Worm (Caenorhabditis elegans) whole organism, late embryonic: Measurements from ENCODE around the gene F28B12.1.
A peak's percentile ranks its signal among the peaks of the same experiment; 100 is the strongest.

Experiments
- C38D4.7 ChIP-seq: fragments of 200-800 bp; sonication (Bioruptor generic); optimal IDR thresholded peaks from 2 replicates; lab custom pipeline; 2018; ENCODE audit warnings: mild to moderate bottlenecking, missing genetic modification characterization, moderate library complexity, missing compliant biosample characterization
- F13H6.1 ChIP-seq: sonication (generic microtip); optimal IDR thresholded peaks from 2 replicates; lab custom pipeline; 2016; ENCODE audit warnings: missing genetic modification characterization, missing compliant biosample characterization
- T23F11.4 ChIP-seq: fragments of 200-800 bp; sonication (Bioruptor generic); optimal IDR thresholded peaks from 2 replicates; lab custom pipeline; 2018; ENCODE audit warnings: mild to moderate bottlenecking, missing genetic modification characterization, missing compliant biosample characterization
- Y22D7AL.16 ChIP-seq: sonication (generic microtip); optimal IDR thresholded peaks from 2 replicates; lab custom pipeline; 2016; ENCODE audit warnings: missing genetic modification characterization, missing compliant biosample characterization
- ahr-1 ChIP-seq: sonication (generic microtip); optimal IDR thresholded peaks from 2 replicates; lab custom pipeline; 2016; ENCODE audit warnings: missing genetic modification characterization, missing compliant biosample characterization
- ceh-14 ChIP-seq: sonication (generic microtip); optimal IDR thresholded peaks from 2 replicates; lab custom pipeline; 2016; ENCODE audit warnings: missing genotype, missing genetic modification characterization, missing compliant biosample characterization
- ceh-22 ChIP-seq: sonication (generic microtip); optimal IDR thresholded peaks from 2 replicates; lab custom pipeline; 2017; ENCODE audit warnings: missing biosample characterization, missing genetic modification characterization
- ceh-30 ChIP-seq: fragments of 150-350 bp; optimal IDR thresholded peaks from 2 replicates; lab custom pipeline; 2014; ENCODE audit warnings: missing biosample characterization, missing genetic modification characterization
- ceh-31 ChIP-seq: sonication (generic microtip); optimal IDR thresholded peaks from 2 replicates; lab custom pipeline; 2016; ENCODE audit warnings: missing genetic modification characterization, missing compliant biosample characterization
- ceh-34 ChIP-seq: sonication (generic microtip); optimal IDR thresholded peaks from 2 replicates; lab custom pipeline; 2016; ENCODE audit warnings: mild to moderate bottlenecking, missing genetic modification characterization, missing compliant biosample characterization
- ceh-45 ChIP-seq: fragments of 200-800 bp; sonication (Bioruptor generic); IDR thresholded peaks from 2 replicates; pipeline ENCODE4 v1.3.6; 2022; ENCODE audit warnings: missing genetic modification reagents, missing genetic modification characterization, missing compliant biosample characterization
- ceh-48 ChIP-seq: sonication (generic microtip); optimal IDR thresholded peaks from 2 replicates; lab custom pipeline; 2016; ENCODE audit warnings: missing genetic modification characterization, inconsistent platforms, missing compliant biosample characterization
- ceh-6 ChIP-seq: fragments of 200-800 bp; sonication (Bioruptor generic); optimal IDR thresholded peaks from 2 replicates; lab custom pipeline; 2018; ENCODE audit warnings: mild to moderate bottlenecking, missing genetic modification characterization, missing compliant biosample characterization
- ceh-9 ChIP-seq: sonication (generic microtip); optimal IDR thresholded peaks from 2 replicates; lab custom pipeline; 2016; ENCODE audit warnings: mild to moderate bottlenecking, missing genetic modification characterization, inconsistent platforms, missing compliant biosample characterization
- che-1 ChIP-seq: sonication (generic microtip); optimal IDR thresholded peaks from 2 replicates; lab custom pipeline; 2016; ENCODE audit warnings: mild to moderate bottlenecking, missing genetic modification characterization, missing compliant biosample characterization
- dmd-4 ChIP-seq: sonication (generic microtip); optimal IDR thresholded peaks from 2 replicates; lab custom pipeline; 2016; ENCODE audit warnings: borderline replicate concordance, missing genetic modification characterization, missing compliant biosample characterization
- elt-2 ChIP-seq: sonication (generic microtip); optimal IDR thresholded peaks from 2 replicates; lab custom pipeline; 2016; ENCODE audit warnings: missing genetic modification reagents, missing genetic modification characterization, missing compliant biosample characterization
- elt-4 ChIP-seq: sonication (generic microtip); optimal IDR thresholded peaks from 2 replicates; lab custom pipeline; 2016; ENCODE audit warnings: missing genetic modification characterization, missing compliant biosample characterization
- eyg-1 ChIP-seq: sonication (generic microtip); optimal IDR thresholded peaks from 2 replicates; lab custom pipeline; 2016; ENCODE audit warnings: missing genotype, missing genetic modification characterization, missing compliant biosample characterization
- fkh-10 ChIP-seq: fragments of 150-350 bp; optimal IDR thresholded peaks from 2 replicates; lab custom pipeline; 2014; ENCODE audit warnings: missing biosample characterization, missing genetic modification reagents, missing genetic modification characterization
- fkh-6 ChIP-seq: sonication (generic microtip); optimal IDR thresholded peaks from 2 replicates; lab custom pipeline; 2016; ENCODE audit warnings: missing genetic modification characterization, missing compliant biosample characterization
- gmeb-2 ChIP-seq: sonication (generic microtip); optimal IDR thresholded peaks from 2 replicates; lab custom pipeline; 2016; ENCODE audit warnings: missing genetic modification characterization, inconsistent platforms, missing compliant biosample characterization
- hlh-15 ChIP-seq: sonication (generic microtip); optimal IDR thresholded peaks from 2 replicates; lab custom pipeline; 2016; ENCODE audit warnings: missing genetic modification characterization, missing compliant biosample characterization
- hlh-6 ChIP-seq: sonication (generic microtip); optimal IDR thresholded peaks from 2 replicates; lab custom pipeline; 2016; ENCODE audit warnings: missing genotype, missing genetic modification characterization, missing compliant biosample characterization
- hlh-8 ChIP-seq: sonication (generic microtip); optimal IDR thresholded peaks from 2 replicates; lab custom pipeline; 2016; ENCODE audit warnings: missing genotype, missing genetic modification characterization, missing compliant biosample characterization
- lim-6 ChIP-seq: sonication (generic microtip); optimal IDR thresholded peaks from 2 replicates; lab custom pipeline; 2016; ENCODE audit warnings: missing genetic modification characterization, missing compliant biosample characterization
- lin-11 ChIP-seq: fragments of 200-800 bp; sonication (Bioruptor generic); optimal IDR thresholded peaks from 2 replicates; lab custom pipeline; 2018; ENCODE audit warnings: mild to moderate bottlenecking, missing genetic modification characterization, missing compliant biosample characterization
- madf-2 ChIP-seq: sonication (generic microtip); optimal IDR thresholded peaks from 2 replicates; lab custom pipeline; 2017; ENCODE audit warnings: missing genetic modification characterization, missing compliant biosample characterization
- mec-3 ChIP-seq: sonication (generic microtip); optimal IDR thresholded peaks from 2 replicates; lab custom pipeline; 2016; ENCODE audit warnings: borderline replicate concordance, missing genetic modification characterization, missing compliant biosample characterization
- nhr-232 ChIP-seq: sonication (generic microtip); optimal IDR thresholded peaks from 2 replicates; lab custom pipeline; 2016; ENCODE audit warnings: missing genetic modification characterization, missing compliant biosample characterization
- npax-4 ChIP-seq: sonication (generic microtip); optimal IDR thresholded peaks from 2 replicates; lab custom pipeline; 2016; ENCODE audit warnings: missing genetic modification characterization, missing compliant biosample characterization
- pat-9 ChIP-seq: fragments of 200-800 bp; sonication (Bioruptor generic); optimal IDR thresholded peaks from 2 replicates; lab custom pipeline; 2018; ENCODE audit warnings: mild to moderate bottlenecking, missing genetic modification characterization, moderate library complexity, missing compliant biosample characterization
- pqm-1 ChIP-seq: sonication (generic microtip); optimal IDR thresholded peaks from 2 replicates; lab custom pipeline; 2016; ENCODE audit warnings: missing genetic modification characterization, missing compliant biosample characterization
- pros-1 ChIP-seq: fragments of 150-350 bp; optimal IDR thresholded peaks from 2 replicates; lab custom pipeline; 2014; ENCODE audit warnings: missing biosample characterization, missing genetic modification reagents, missing genetic modification characterization
- ref-2 ChIP-seq: sonication (generic microtip); optimal IDR thresholded peaks from 2 replicates; lab custom pipeline; 2016; ENCODE audit warnings: missing genetic modification characterization, missing compliant biosample characterization
- sox-4 ChIP-seq: sonication (generic microtip); optimal IDR thresholded peaks from 2 replicates; lab custom pipeline; 2017; ENCODE audit warnings: mild to moderate bottlenecking, missing genetic modification characterization, inconsistent platforms, missing compliant biosample characterization
- tbx-2 ChIP-seq: sonication (generic microtip); optimal IDR thresholded peaks from 2 replicates; lab custom pipeline; 2016; ENCODE audit warnings: missing genetic modification characterization, missing compliant biosample characterization
- tbx-7 ChIP-seq: sonication (generic microtip); optimal IDR thresholded peaks from 2 replicates; lab custom pipeline; 2016; ENCODE audit warnings: missing genotype, missing genetic modification characterization, missing compliant biosample characterization
- ttx-3 ChIP-seq: sonication (generic microtip); optimal IDR thresholded peaks from 2 replicates; lab custom pipeline; 2016; ENCODE audit warnings: missing genetic modification reagents, missing genetic modification characterization, missing compliant biosample characterization
- unc-3 ChIP-seq, 2 experiments: fragments of 200-800 bp in 1 of 2; sonication (Bioruptor generic) in 1 of 2; sonication (generic microtip) in 1 of 2; conservative IDR thresholded peaks in 1 of 2; optimal IDR thresholded peaks in 1 of 2; 2 replicates each; pipeline versions ENCODE4 v1.3.6 to Lab custom; 2016 to 2022; ENCODE audit warnings: missing compliant biosample characterization in 2 of 2, missing genetic modification characterization in 2 of 2, missing genetic modification reagents in 1 of 2
- unc-42 ChIP-seq: sonication (generic microtip); optimal IDR thresholded peaks from 2 replicates; lab custom pipeline; 2016; ENCODE audit warnings: missing genotype, missing genetic modification characterization, missing compliant biosample characterization
- unc-55 ChIP-seq: sonication (generic microtip); optimal IDR thresholded peaks from 2 replicates; lab custom pipeline; 2017; ENCODE audit warnings: missing biosample characterization, missing genetic modification reagents, missing genetic modification characterization

The F28B12.1 gene

DNA sequence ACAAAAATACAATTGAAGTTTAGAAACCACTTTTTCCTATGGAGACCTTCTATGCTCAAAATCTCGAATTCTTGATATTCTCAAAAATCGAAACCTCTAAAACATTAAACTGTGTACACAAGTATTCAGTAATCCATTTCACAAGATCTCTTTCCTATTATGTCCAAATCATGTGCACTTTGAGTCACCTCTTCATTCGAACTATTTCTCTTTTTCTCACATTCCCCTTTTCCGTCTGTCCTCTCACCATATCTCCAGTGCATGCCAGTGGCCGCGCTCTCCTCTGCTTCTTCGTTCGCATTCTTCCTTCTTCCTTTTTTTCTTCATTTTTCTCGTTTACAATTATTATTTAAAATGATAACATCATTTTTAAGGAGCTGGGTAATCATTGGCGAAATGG, at the start of gene F28B12.1:
Gene F28B12.1 (plus strand): TSS at position 335 of the 400 bp plus-strand sequence.
- TF ChIP-seq ceh-31 (tag; lab: Kevin White, UChicago) (peak; percentile 29), unc-42 (peak; percentile 13), elt-2 (no peak)

ce11 chrII:5895870-5896269, 46.9 kb upstream of the F28B12.1 start, which contains the start of gene F59G1.4:
Gene F59G1.4, plus strand, starts transcription at chrII:5896170.
- TF ChIP-seq ceh-48 (tag; lab: Kevin White, UChicago) (no peak), unc-55 (GFP tag; lab: Kevin White, UChicago) (no peak), npax-4 (no peak), pat-9 (tag; lab: Kevin White, UChicago) (no peak), lin-11 (tag; lab: Kevin White, UChicago) (no peak)
- TF ChIP-seq, all 69 proteins: peak for 0

DNA sequence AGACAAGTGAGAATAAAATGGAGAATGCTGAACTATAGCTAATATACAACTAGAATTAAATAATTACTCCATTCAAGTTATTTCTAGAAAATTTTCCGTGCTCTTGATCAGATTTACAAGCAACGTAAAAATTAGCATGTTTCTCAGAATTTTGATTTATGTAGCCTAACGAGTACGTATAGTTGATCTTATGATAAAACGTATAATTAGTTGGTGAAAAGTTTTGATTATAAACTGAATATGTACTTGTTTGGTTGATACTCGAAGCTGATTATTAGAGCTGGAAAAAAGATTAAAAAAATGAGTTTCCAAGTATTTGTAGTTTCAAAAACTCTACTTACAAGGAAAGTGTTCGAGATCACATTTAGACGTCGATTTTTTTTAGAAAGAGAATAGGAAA, 46.2 kb upstream of the F28B12.1 start:
- TF ChIP-seq F13H6.1 = no peak
- TF ChIP-seq hlh-8 (tag; lab: Kevin White, UChicago) = no peak
- TF ChIP-seq eyg-1 = no peak
- TF ChIP-seq fkh-6 = no peak
- TF ChIP-seq ceh-34 (tag; lab: Kevin White, UChicago) = no peak
- no peak for TF ChIP-seq pat-9 (tag; lab: Kevin White, UChicago)
- no peak for TF ChIP-seq mec-3
- no peak for TF ChIP-seq gmeb-2 (tag; lab: Kevin White, UChicago)
- TF ChIP-seq Y22D7AL.16 (tag; lab: Kevin White, UChicago) = no peak
- no peak for TF ChIP-seq tbx-7 (tag; lab: Kevin White, UChicago)

DNA sequence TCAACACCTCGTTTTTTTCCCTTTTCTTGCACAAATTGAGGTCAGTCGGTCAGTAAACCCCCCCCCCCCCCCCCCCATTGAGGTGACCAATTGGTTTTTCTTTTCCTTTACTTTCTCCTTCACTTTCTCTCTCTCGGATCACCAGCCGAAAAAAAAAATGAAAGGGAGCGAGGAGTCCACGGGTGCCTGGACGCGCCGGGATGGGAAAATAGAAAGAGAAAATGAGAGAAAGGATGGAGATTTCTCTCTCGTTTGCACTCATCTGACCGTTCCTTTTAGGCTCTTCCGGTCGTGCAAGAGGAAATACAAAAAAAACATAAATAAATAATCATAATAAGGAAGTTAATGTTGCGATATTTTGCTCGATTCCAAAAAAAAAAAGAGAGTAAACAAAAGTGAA, 43.6 kb upstream of the F28B12.1 start:
- no peak for TF ChIP-seq ceh-34 (tag; lab: Kevin White, UChicago)
- no peak for TF ChIP-seq fkh-10 (GFP tag; lab: Kevin White, UChicago)
- TF ChIP-seq lin-11 (tag; lab: Kevin White, UChicago) = no peak
- no peak for TF ChIP-seq ceh-9
- TF ChIP-seq ttx-3 = no peak
- TF ChIP-seq ceh-31 (tag; lab: Kevin White, UChicago) = no peak
- TF ChIP-seq pqm-1 (tag; lab: Kevin White, UChicago) = no peak
- no peak for TF ChIP-seq ref-2
- TF ChIP-seq ceh-30 (tag; lab: Kevin White, UChicago) = no peak
- no peak for TF ChIP-seq unc-3 (GFP tag; conservative IDR thresholded peaks at IDR 0.05; lab: Robert Waterston, UW)
- TF ChIP-seq unc-3 (tag; optimal IDR thresholded peaks at IDR 0.05; lab: Kevin White, UChicago) = no peak
- no peak for TF ChIP-seq C38D4.7 (GFP tag; lab: Kevin White, UChicago)
- TF ChIP-seq hlh-15 (tag; lab: Kevin White, UChicago) = no peak
- no peak for TF ChIP-seq ceh-22 (tag; lab: Kevin White, UChicago)
- no peak for TF ChIP-seq lim-6 (tag; lab: Kevin White, UChicago)
- no peak for TF ChIP-seq ceh-6 (GFP tag; lab: Kevin White, UChicago)
- no peak for TF ChIP-seq npax-4
- no peak for TF ChIP-seq dmd-4 (tag; lab: Kevin White, UChicago)
- TF ChIP-seq tbx-2 (tag; lab: Kevin White, UChicago) = no peak
- TF ChIP-seq ceh-14 (tag; lab: Kevin White, UChicago) = no peak
- TF ChIP-seq, all 69 proteins: peak for 0

ce11 chrII:5899865-5900486, 42.8 kb upstream of the F28B12.1 start:
- TF ChIP-seq pros-1 (tag; lab: Kevin White, UChicago) (no peak), ttx-3 (no peak), ceh-9 (no peak), pat-9 (tag; lab: Kevin White, UChicago) (no peak), che-1 (tag; lab: Kevin White, UChicago) (no peak), hlh-6 (tag; lab: Kevin White, UChicago) (no peak), ceh-45 (GFP tag; lab: Robert Waterston, UW) (no peak), nhr-232 (no peak), sox-4 (tag; lab: Kevin White, UChicago) (no peak), ahr-1 (tag; lab: Kevin White, UChicago) (no peak), unc-42 (no peak), T23F11.4 (GFP tag; lab: Kevin White, UChicago) (no peak), npax-4 (no peak), elt-2 (no peak), tbx-2 (tag; lab: Kevin White, UChicago) (no peak), madf-2 (tag; lab: Kevin White, UChicago) (no peak), Y22D7AL.16 (tag; lab: Kevin White, UChicago) (no peak), unc-55 (GFP tag; lab: Kevin White, UChicago) (no peak), ceh-22 (tag; lab: Kevin White, UChicago) (no peak), elt-4 (no peak)
